Fruit fly (Drosophila melanogaster) whole organism, embryonic: ENCODE results near the gene Cp18.

Source experiments
- Adf1 ChIP-seq: fragments of 200-800 bp; sonication (Bioruptor generic); IDR thresholded peaks from 2 replicates; pipeline ENCODE4 v1.3.6; 2022; ENCODE audit warnings: missing biosample characterization, missing genetic modification characterization
- Atf-2 ChIP-seq: fragments of 200-800 bp; sonication (Bioruptor generic); optimal IDR thresholded peaks from 2 replicates; lab custom pipeline; 2016; ENCODE audit warnings: missing biosample characterization, missing genetic modification characterization
- CG10565 ChIP-seq: fragments of 200-800 bp; sonication (Bioruptor generic); optimal IDR thresholded peaks from 3 replicates; lab custom pipeline; 2016; ENCODE audit warnings: missing biosample characterization, mild to moderate bottlenecking, missing genetic modification characterization
- CG11695 ChIP-seq: fragments of 200-800 bp; sonication (Bioruptor generic); IDR thresholded peaks from 3 replicates; pipeline ENCODE4 v1.3.6; 2022; ENCODE audit warnings: missing biosample characterization, missing genetic modification characterization
- CG13123 ChIP-seq: fragments of 200-800 bp; sonication (Bioruptor generic); optimal IDR thresholded peaks from 2 replicates; lab custom pipeline; 2016; ENCODE audit warnings: missing biosample characterization, missing genetic modification characterization
- CG13287 ChIP-seq: fragments of 200-800 bp; sonication (Bioruptor generic); IDR thresholded peaks from 2 replicates; pipeline ENCODE4 v1.3.6; 2022; ENCODE audit warnings: missing biosample characterization, missing genetic modification characterization; ENCODE audit not compliant: partially characterized antibody
- CG16779 ChIP-seq: fragments of 200-800 bp; sonication (Bioruptor generic); IDR thresholded peaks from 2 replicates; pipeline ENCODE4 v1.3.6; 2022; ENCODE audit warnings: missing biosample characterization, missing genetic modification characterization
- CG2120 ChIP-seq: fragments of 200-800 bp; sonication (Bioruptor generic); optimal IDR thresholded peaks from 3 replicates; lab custom pipeline; 2016; ENCODE audit warnings: missing biosample characterization, missing genetic modification characterization
- CG30020 ChIP-seq: fragments of 200-800 bp; optimal IDR thresholded peaks from 2 replicates; lab custom pipeline; 2019; ENCODE audit warnings: missing biosample characterization, mild to moderate bottlenecking, missing genetic modification characterization, moderate library complexity
- CG3065 ChIP-seq: fragments of 200-800 bp; sonication (Bioruptor generic); optimal IDR thresholded peaks from 2 replicates; lab custom pipeline; 2016; ENCODE audit warnings: missing biosample characterization, missing genetic modification characterization
- CG32772 ChIP-seq: fragments of 200-800 bp; sonication (Bioruptor generic); IDR thresholded peaks from 2 replicates; pipeline ENCODE4 v1.3.6; 2022; ENCODE audit warnings: missing biosample characterization, missing genetic modification characterization
- CG34422 ChIP-seq: fragments of 200-800 bp; sonication (Bioruptor generic); IDR thresholded peaks from 3 replicates; pipeline ENCODE4 v1.3.6; 2022; ENCODE audit warnings: missing biosample characterization, missing genetic modification characterization
- CG3838 ChIP-seq: fragments of 200-800 bp; sonication (Bioruptor generic); optimal IDR thresholded peaks from 3 replicates; lab custom pipeline; 2016; ENCODE audit warnings: missing biosample characterization, missing genetic modification characterization
- CG4617 ChIP-seq: fragments of 200-800 bp; sonication (Bioruptor generic); optimal IDR thresholded peaks from 3 replicates; lab custom pipeline; 2016; ENCODE audit warnings: missing biosample characterization, missing genetic modification characterization, borderline replicate concordance
- CG4854 ChIP-seq: fragments of 200-800 bp; sonication (Bioruptor generic); optimal IDR thresholded peaks from 2 replicates; lab custom pipeline; 2016; ENCODE audit warnings: missing biosample characterization, missing genetic modification characterization, inconsistent platforms
- CG6254 ChIP-seq: fragments of 200-800 bp; sonication (Bioruptor generic); optimal IDR thresholded peaks from 3 replicates; lab custom pipeline; 2017; ENCODE audit warnings: mild to moderate bottlenecking, missing biosample characterization, missing genetic modification reagents, missing genetic modification characterization
- CG7556 ChIP-seq: fragments of 200-800 bp; sonication (Bioruptor generic); optimal IDR thresholded peaks from 2 replicates; lab custom pipeline; 2017; ENCODE audit warnings: missing biosample characterization, mild to moderate bottlenecking, missing genetic modification characterization
- CG9797 ChIP-seq: fragments of 200-800 bp; sonication (Bioruptor generic); optimal IDR thresholded peaks from 3 replicates; lab custom pipeline; 2018; ENCODE audit warnings: missing biosample characterization, mild to moderate bottlenecking, missing genetic modification characterization
- CrebB ChIP-seq: fragments of 200-800 bp; sonication (Bioruptor generic); optimal IDR thresholded peaks from 3 replicates; lab custom pipeline; 2018; ENCODE audit warnings: missing biosample characterization, mild to moderate bottlenecking, missing genetic modification characterization
- Dfd ChIP-seq, 2 experiments: fragments of >200 bp; optimal IDR thresholded peaks; 2 replicates each; lab custom pipeline; 2017; ENCODE audit warnings: missing biosample characterization in 2 of 2, missing genetic modification characterization in 2 of 2
- Dip3 ChIP-seq: fragments of 200-800 bp; sonication (Bioruptor generic); optimal IDR thresholded peaks from 3 replicates; lab custom pipeline; 2016; ENCODE audit warnings: missing biosample characterization, missing genetic modification characterization
- Elba2 ChIP-seq: fragments of 200-800 bp; sonication (Bioruptor generic); optimal IDR thresholded peaks from 3 replicates; lab custom pipeline; 2016; ENCODE audit warnings: missing biosample characterization, missing genetic modification characterization
- Hand ChIP-seq: fragments of 200-800 bp; sonication (Bioruptor generic); optimal IDR thresholded peaks from 2 replicates; lab custom pipeline; 2017; ENCODE audit warnings: mild to moderate bottlenecking, missing biosample characterization, missing genetic modification reagents, missing genetic modification characterization
- Hr78 ChIP-seq, 2 experiments: fragments of 200-800 bp in 1 of 2; fragments of >200 bp in 1 of 2; sonication (Bioruptor generic) in 1 of 2; optimal IDR thresholded peaks; 2 replicates each; lab custom pipeline; 2017 to 2019; ENCODE audit warnings: missing biosample characterization in 2 of 2, missing genetic modification characterization in 2 of 2, mild to moderate bottlenecking in 1 of 2, moderate library complexity in 1 of 2
- Jarid2 ChIP-seq: fragments of 200-800 bp; sonication (Bioruptor generic); optimal IDR thresholded peaks from 3 replicates; lab custom pipeline; 2017; ENCODE audit warnings: mild to moderate bottlenecking, missing biosample characterization, missing genetic modification reagents, missing genetic modification characterization
- Lim3 ChIP-seq: fragments of 200-800 bp; sonication (Bioruptor generic); IDR thresholded peaks from 2 replicates; pipeline ENCODE4 v1.3.6; 2022; ENCODE audit warnings: missing biosample characterization, missing genetic modification characterization
- Mad ChIP-seq: fragments of 200-800 bp; sonication (Bioruptor generic); optimal IDR thresholded peaks from 2 replicates; lab custom pipeline; 2016; ENCODE audit warnings: missing biosample characterization, missing genetic modification characterization
- Myb ChIP-seq: fragments of 200-800 bp; sonication (Bioruptor generic); optimal IDR thresholded peaks from 2 replicates; lab custom pipeline; 2016; ENCODE audit warnings: missing biosample characterization, missing genetic modification characterization
- Neu2 ChIP-seq: fragments of 200-800 bp; sonication (Bioruptor generic); optimal IDR thresholded peaks from 3 replicates; lab custom pipeline; 2016; ENCODE audit warnings: missing biosample characterization, missing genetic modification characterization, borderline replicate concordance
- Poxn ChIP-seq: fragments of 200-800 bp; sonication (Bioruptor generic); IDR thresholded peaks from 2 replicates; pipeline ENCODE4 v1.3.6; 2022; ENCODE audit warnings: missing biosample characterization, missing genetic modification characterization
- Ptx1 ChIP-seq: fragments of 200-800 bp; sonication (Bioruptor generic); IDR thresholded peaks from 2 replicates; pipeline ENCODE4 v1.3.6; 2022; ENCODE audit warnings: missing biosample characterization, missing genetic modification characterization
- Sin3A ChIP-seq: fragments of >200 bp; optimal IDR thresholded peaks from 2 replicates; lab custom pipeline; 2018
- Six4 ChIP-seq: fragments of 200-800 bp; sonication (Bioruptor generic); optimal IDR thresholded peaks from 2 replicates; lab custom pipeline; 2016; ENCODE audit warnings: missing biosample characterization, missing genetic modification characterization
- caup ChIP-seq: fragments of 200-800 bp; sonication (Bioruptor generic); optimal IDR thresholded peaks from 3 replicates; lab custom pipeline; 2017; ENCODE audit warnings: missing biosample characterization, mild to moderate bottlenecking, missing genetic modification characterization, moderate library complexity; ENCODE audit not compliant: severe bottlenecking
- chm ChIP-seq: fragments of 200-800 bp; sonication (Bioruptor generic); IDR thresholded peaks from 2 replicates; pipeline ENCODE4 v1.3.6; 2022; ENCODE audit warnings: missing biosample characterization, missing genetic modification characterization
- dmrt11E ChIP-seq: fragments of 200-800 bp; sonication (Bioruptor generic); optimal IDR thresholded peaks from 3 replicates; lab custom pipeline; 2018; ENCODE audit warnings: missing biosample characterization, mild to moderate bottlenecking, missing genetic modification characterization, moderate library complexity
- fd64A ChIP-seq: fragments of 200-800 bp; sonication (Bioruptor generic); optimal IDR thresholded peaks from 3 replicates; lab custom pipeline; 2018; ENCODE audit warnings: missing biosample characterization, mild to moderate bottlenecking, missing genetic modification characterization
- gcm2 ChIP-seq: fragments of 200-800 bp; sonication (Bioruptor generic); optimal IDR thresholded peaks from 2 replicates; lab custom pipeline; 2016; ENCODE audit warnings: missing biosample characterization, missing genetic modification characterization
- gsb-n ChIP-seq: fragments of 200-800 bp; sonication (Bioruptor generic); optimal IDR thresholded peaks from 3 replicates; lab custom pipeline; 2018; ENCODE audit warnings: missing biosample characterization, mild to moderate bottlenecking, missing genetic modification characterization
- h ChIP-seq: fragments of >200 bp; optimal IDR thresholded peaks from 2 replicates; lab custom pipeline; 2017
- lab ChIP-seq: fragments of 200-800 bp; sonication (Bioruptor generic); optimal IDR thresholded peaks from 3 replicates; lab custom pipeline; 2017; ENCODE audit warnings: missing biosample characterization, missing genetic modification characterization, mild to moderate bottlenecking, moderate library complexity, missing genetic modification reagents
- mam ChIP-seq: fragments of 200-800 bp; sonication (Bioruptor generic); optimal IDR thresholded peaks from 3 replicates; lab custom pipeline; 2016; ENCODE audit warnings: missing biosample characterization, missing genetic modification characterization
- otp ChIP-seq: fragments of 200-800 bp; sonication (Bioruptor generic); IDR thresholded peaks from 3 replicates; pipeline ENCODE4, ENCODE4 v1.3.6; 2022; ENCODE audit warnings: missing biosample characterization, missing genetic modification characterization
- peb ChIP-seq: fragments of 200-800 bp; sonication (Bioruptor generic); IDR thresholded peaks from 2 replicates; pipeline ENCODE4 v1.3.6; 2022; ENCODE audit warnings: missing biosample characterization, missing genetic modification characterization
- pita ChIP-seq: fragments of 200-800 bp; sonication (Bioruptor generic); optimal IDR thresholded peaks from 2 replicates; lab custom pipeline; 2017; ENCODE audit warnings: missing biosample characterization, mild to moderate bottlenecking, missing genetic modification characterization
- slou ChIP-seq: fragments of 200-800 bp; sonication (Bioruptor generic); optimal IDR thresholded peaks from 3 replicates; lab custom pipeline; 2016; ENCODE audit warnings: missing biosample characterization, missing genetic modification characterization
- ssp ChIP-seq: fragments of 200-800 bp; sonication (Bioruptor generic); IDR thresholded peaks from 2 replicates; pipeline ENCODE4 v1.3.6; 2022; ENCODE audit warnings: missing biosample characterization, missing genetic modification characterization
- tll ChIP-seq, 2 experiments: fragments of 200-800 bp in 1 of 2; fragments of >200 bp in 1 of 2; sonication (Bioruptor generic) in 1 of 2; optimal IDR thresholded peaks; 2 replicates each; lab custom pipeline; 2017 to 2019; ENCODE audit warnings: missing biosample characterization in 2 of 2, missing genetic modification characterization in 2 of 2, mild to moderate bottlenecking in 1 of 2, moderate library complexity in 1 of 2
- twi ChIP-seq: fragments of 200-800 bp; optimal IDR thresholded peaks from 2 replicates; lab custom pipeline; 2019; ENCODE audit warnings: missing biosample characterization, mild to moderate bottlenecking, missing genetic modification characterization, moderate library complexity
- vnd ChIP-seq: fragments of 200-800 bp; sonication (Bioruptor generic); IDR thresholded peaks from 3 replicates; pipeline ENCODE4 v1.3.6; 2022; ENCODE audit warnings: missing biosample characterization, missing genetic modification characterization; ENCODE audit not compliant: partially characterized antibody
- z ChIP-seq: fragments of 200-800 bp; sonication (Bioruptor generic); IDR thresholded peaks from 3 replicates; pipeline ENCODE4 v1.3.6; 2022; ENCODE audit warnings: missing biosample characterization, missing genetic modification characterization
- zfh1 ChIP-seq: fragments of 200-800 bp; sonication (Bioruptor generic); IDR thresholded peaks from 3 replicates; pipeline ENCODE4 v1.3.6; 2022; ENCODE audit warnings: missing biosample characterization, missing genetic modification characterization

Cp18 gene

DNA sequence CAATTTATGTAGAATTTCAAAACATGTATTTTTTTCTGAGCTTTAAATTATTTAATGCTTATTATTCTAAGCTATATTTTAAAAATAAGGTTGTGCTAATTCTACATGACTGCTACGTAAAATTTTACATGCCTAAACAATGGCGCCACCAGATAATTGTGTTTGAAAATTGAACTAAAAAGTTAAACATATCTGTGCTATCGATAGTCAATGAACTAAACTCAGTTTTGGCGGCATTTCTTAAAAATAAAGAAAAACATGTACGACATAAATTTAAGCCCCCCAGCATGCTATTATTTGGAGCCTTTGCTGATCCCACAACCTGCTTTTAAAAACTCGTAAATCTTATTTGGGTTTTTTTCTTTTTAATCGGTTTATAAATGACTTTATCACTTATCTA lies 8.0 kb upstream of the Cp18 start (continued):
- TF ChIP-seq ssp (GFP tag; lab: Robert Waterston, UW) (no peak), CG2120 (peak; percentile 18), CG10565 (GFP tag; lab: Kevin White, UChicago) (no peak), mam (GFP tag; lab: Kevin White, UChicago) (no peak), lab (GFP tag; lab: Kevin White, UChicago) (no peak), tll (GFP tag; optimal IDR thresholded peaks at IDR 0.05; lab: Kevin White, UChicago) (no peak), CG34422 (GFP tag; lab: Robert Waterston, UW) (no peak), CG9797 (GFP tag; lab: Kevin White, UChicago) (no peak), CG30020 (no peak), gsb-n (tag; lab: Kevin White, UChicago) (no peak), pita (GFP tag; lab: Kevin White, UChicago) (no peak), gcm2 (GFP tag; lab: Kevin White, UChicago) (no peak), CG13123 (no peak), CrebB (tag; lab: Kevin White, UChicago) (no peak), Elba2 (no peak), caup (no peak), CG6254 (no peak), CG32772 (GFP tag; lab: Robert Waterston, UW) (no peak), vnd (peak; percentile 56), otp (GFP tag; lab: Robert Waterston, UW) (no peak), Jarid2 (GFP tag; lab: Kevin White, UChicago) (no peak), Six4 (no peak), Hand (no peak), twi (tag; lab: Kevin White, UChicago) (no peak), Hr78 (GFP tag; optimal IDR thresholded peaks at IDR 0.05; lab: Kevin White, UChicago) (no peak), zfh1 (GFP tag; lab: Robert Waterston, UW) (0 out of 3 replicates have a peak, but pooled peaks have one; percentile 3), Neu2 (GFP tag; lab: Kevin White, UChicago) (no peak), CG3065 (GFP tag; lab: Kevin White, UChicago) (no peak), CG4854 (GFP tag; lab: Kevin White, UChicago) (no peak), CG4617 (GFP tag; lab: Kevin White, UChicago) (no peak), h (no peak), Mad (GFP tag; lab: Kevin White, UChicago) (no peak), slou (GFP tag; lab: Kevin White, UChicago) (no peak), Dfd (GFP tag; optimal IDR thresholded peaks at IDR 0.05; lab: Kevin White, UChicago) (no peak), CG11695 (GFP tag; lab: Robert Waterston, UW) (peak; percentile 92), chm (GFP tag; lab: Robert Waterston, UW) (no peak), Atf-2 (GFP tag; lab: Kevin White, UChicago) (no peak), Myb (GFP tag; lab: Kevin White, UChicago) (peak; percentile 30), fd64A (GFP tag; lab: Kevin White, UChicago) (no peak), Poxn (no peak), peb (GFP tag; lab: Robert Waterston, UW) (no peak), dmrt11E (tag; lab: Kevin White, UChicago) (no peak), Ptx1 (GFP tag; lab: Robert Waterston, UW) (0 out of 2 replicates have a peak, but pooled peaks have one; percentile 19), Sin3A (lab: Kevin White, UChicago) (no peak), CG7556 (GFP tag; lab: Kevin White, UChicago) (no peak), z (GFP tag; lab: Robert Waterston, UW) (no peak), Dip3 (GFP tag; lab: Kevin White, UChicago) (no peak), CG16779 (GFP tag; lab: Robert Waterston, UW) (no peak), Lim3 (GFP tag; lab: Robert Waterston, UW) (no peak), CG13287 (peak; percentile 84), CG3838 (GFP tag; lab: Kevin White, UChicago) (no peak), Adf1 (GFP tag; lab: Robert Waterston, UW) (no peak)
